Worm (Caenorhabditis elegans) whole organism, L4 larva: ENCODE measurements around the gene sma-10.

Source experiments
- F44E2.7 ChIP-seq: fragments of 200-800 bp; sonication (Bioruptor generic); IDR thresholded peaks from 2 replicates; pipeline ENCODE4 v2.1.2; 2022; ENCODE audit warnings: missing genetic modification characterization, missing compliant biosample characterization
- F49E8.2 ChIP-seq: sonication (generic microtip); optimal IDR thresholded peaks from 2 replicates; lab custom pipeline; 2016; ENCODE audit warnings: missing compliant biosample characterization, mild to moderate bottlenecking, missing genetic modification characterization, borderline replicate concordance
- ceh-82 ChIP-seq: sonication (generic microtip); optimal IDR thresholded peaks from 2 replicates; lab custom pipeline; 2017; ENCODE audit warnings: missing biosample characterization, missing genetic modification characterization
- lim-7 ChIP-seq: fragments of 200-800 bp; sonication (Bioruptor generic); IDR thresholded peaks from 2 replicates; pipeline ENCODE4 v1.3.6; 2022; ENCODE audit warnings: missing genetic modification characterization, missing compliant biosample characterization
- lin-15B ChIP-seq: fragments of 150-350 bp; sonication (generic microtip); optimal IDR thresholded peaks from 3 replicates; lab custom pipeline; 2014; ENCODE audit warnings: missing biosample characterization, missing genetic modification characterization
- nhr-11 ChIP-seq: fragments of 150-350 bp; optimal IDR thresholded peaks from 2 replicates; lab custom pipeline; 2014; ENCODE audit warnings: missing biosample characterization, missing genetic modification characterization
- pqm-1 ChIP-seq: sonication (generic microtip); optimal IDR thresholded peaks from 2 replicates; lab custom pipeline; 2017; ENCODE audit warnings: missing biosample characterization, missing genetic modification characterization
- tra-1 ChIP-seq: fragments of 200-800 bp; sonication (Bioruptor generic); IDR thresholded peaks from 2 replicates; pipeline ENCODE4 v1.3.6; 2022; ENCODE audit warnings: missing genetic modification reagents, missing genetic modification characterization, missing compliant biosample characterization
- unc-130 ChIP-seq: sonication (generic microtip); optimal IDR thresholded peaks from 2 replicates; lab custom pipeline; 2016; ENCODE audit warnings: missing genetic modification reagents, missing genetic modification characterization, missing compliant biosample characterization
- zag-1 ChIP-seq: fragments of 150-350 bp; optimal IDR thresholded peaks from 2 replicates; lab custom pipeline; 2014; ENCODE audit warnings: missing biosample characterization, missing genetic modification characterization

DNA sequence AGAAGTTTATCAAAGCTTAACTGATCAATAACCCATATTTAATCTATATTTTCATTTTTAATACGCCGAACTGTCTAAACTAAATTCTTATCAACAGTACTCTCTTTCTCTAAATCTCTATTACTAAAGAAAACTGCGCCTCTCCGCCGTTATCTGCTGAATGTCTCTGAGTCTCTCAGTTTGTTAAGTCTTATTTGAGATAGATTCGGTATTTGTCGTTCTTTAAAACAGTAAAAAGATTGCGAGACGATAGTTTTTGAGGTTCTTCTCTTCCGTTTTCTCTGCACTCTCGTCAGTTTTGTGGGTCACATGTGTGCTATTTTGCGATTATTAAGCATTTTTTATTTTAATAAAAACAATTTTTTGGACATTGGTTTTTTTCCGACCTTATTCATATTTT, at the start of gene sma-10:
- peak; percentile 15; the same call in 1 of the 2 replicates for TF ChIP-seq tra-1 (GFP tag; lab: Robert Waterston, UW)
- TF ChIP-seq lin-15B (tag; lab: Kevin White, UChicago), result no peak
- TF ChIP-seq unc-130 (GFP tag; lab: Kevin White, UChicago), result no peak
- TF ChIP-seq F49E8.2 (tag; lab: Kevin White, UChicago), result no peak
- peak; percentile 99 for TF ChIP-seq pqm-1 (tag; lab: Kevin White, UChicago)
- no peak for TF ChIP-seq lim-7
- TF ChIP-seq zag-1 (tag; lab: Kevin White, UChicago), result no peak
- no peak for TF ChIP-seq nhr-11 (tag; lab: Kevin White, UChicago)
- TF ChIP-seq F44E2.7 (GFP tag; lab: Robert Waterston, UW), result no peak
- no peak for TF ChIP-seq ceh-82 (tag; lab: Kevin White, UChicago)
